Worm (Caenorhabditis elegans): ENCODE measurements around the gene spsb-1.
A peak's percentile ranks its signal among the peaks of the same experiment; 100 is the strongest.

Gene spsb-1

DNA sequence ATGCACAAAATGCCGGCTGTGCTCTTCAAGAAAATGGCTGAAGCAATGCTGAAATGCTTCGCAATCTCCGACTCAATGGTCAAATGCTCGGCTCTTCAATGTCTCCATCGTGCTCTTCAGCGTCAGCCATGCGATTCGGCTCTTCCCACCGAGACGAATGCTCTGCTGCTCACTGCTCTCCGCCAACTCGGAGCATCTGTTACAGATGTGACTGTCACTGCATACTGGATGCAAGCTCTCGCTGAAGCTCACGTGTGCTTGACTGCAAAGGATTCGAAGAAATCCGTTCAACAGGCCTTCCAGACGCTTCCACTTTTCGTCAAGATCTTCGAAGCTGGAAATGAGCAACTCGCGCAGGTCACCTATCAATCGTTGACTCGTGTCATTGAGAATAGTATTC lies 40.6 kb downstream of the spsb-1 start:
- no peak for TF ChIP-seq aly-2 (tag; optimal IDR thresholded peaks at IDR 0.05)
- TF ChIP-seq daf-12 (tag; optimal IDR thresholded peaks at IDR 0.05), result no peak
- TF ChIP-seq nhr-25 (tag; optimal IDR thresholded peaks at IDR 0.05), result no peak
- no peak for TF ChIP-seq snpc-4 (tag; optimal IDR thresholded peaks at IDR 0.05)
- no peak for TF ChIP-seq nhr-28 (tag; optimal IDR thresholded peaks at IDR 0.05)
- no peak for TF ChIP-seq fkh-2 (tag; optimal IDR thresholded peaks at IDR 0.05)
- TF ChIP-seq nfya-1 (tag; optimal IDR thresholded peaks at IDR 0.05; ENCODE audit: insufficient read depth), result no peak
- TF ChIP-seq elt-1 (tag; optimal IDR thresholded peaks at IDR 0.05), result no peak
- TF ChIP-seq mdl-1 (tag; optimal IDR thresholded peaks at IDR 0.05), result no peak
- TF ChIP-seq nhr-77 (tag; optimal IDR thresholded peaks at IDR 0.05), result no peak
- TF ChIP-seq nhr-23 (tag; optimal IDR thresholded peaks at IDR 0.05), result no peak
- TF ChIP-seq unc-62 (GFP tag; optimal IDR thresholded peaks at IDR 0.05), result no peak

DNA sequence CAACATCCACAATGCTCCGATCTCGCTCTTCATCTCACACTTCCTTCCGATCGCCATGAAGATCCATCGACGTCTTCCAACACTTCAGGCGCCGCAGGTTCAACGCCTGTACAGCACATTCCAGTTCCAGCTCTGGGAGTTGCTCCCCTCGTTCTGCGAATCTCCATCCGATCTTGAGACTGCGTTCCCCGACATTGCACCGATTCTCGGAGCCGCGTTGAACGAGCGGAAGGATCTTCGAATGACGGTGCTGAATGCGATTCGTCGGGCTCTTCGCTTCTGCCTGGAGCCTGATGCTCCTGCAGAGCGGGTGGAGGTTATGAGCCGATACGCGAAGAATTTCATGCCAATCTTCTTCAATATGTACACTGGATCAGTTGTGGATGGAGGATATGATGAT lies 43.1 kb downstream of the spsb-1 start:
- TF ChIP-seq ceh-82 (tag; optimal IDR thresholded peaks at IDR 0.05) (no peak), jun-1 (tag; optimal IDR thresholded peaks at IDR 0.05) (no peak), egl-5 (tag; optimal IDR thresholded peaks at IDR 0.05) (no peak), sea-2 (GFP tag; optimal IDR thresholded peaks at IDR 0.05) (no peak), pqm-1 (tag; optimal IDR thresholded peaks at IDR 0.05) (no peak), nhr-76 (tag; optimal IDR thresholded peaks at IDR 0.05) (no peak), nhr-237 (tag; optimal IDR thresholded peaks at IDR 0.05) (no peak), ceh-28 (tag; optimal IDR thresholded peaks at IDR 0.05) (no peak), ama-1 (optimal IDR thresholded peaks at IDR 0.05) (no peak), fkh-2 (tag; optimal IDR thresholded peaks at IDR 0.05) (no peak), unc-39 (tag; optimal IDR thresholded peaks at IDR 0.05) (no peak), nhr-67 (tag; optimal IDR thresholded peaks at IDR 0.05) (no peak), nhr-12 (tag; optimal IDR thresholded peaks at IDR 0.05) (no peak), tbx-2 (tag; optimal IDR thresholded peaks at IDR 0.05) (no peak), lsy-12 (tag; optimal IDR thresholded peaks at IDR 0.05) (no peak)

DNA sequence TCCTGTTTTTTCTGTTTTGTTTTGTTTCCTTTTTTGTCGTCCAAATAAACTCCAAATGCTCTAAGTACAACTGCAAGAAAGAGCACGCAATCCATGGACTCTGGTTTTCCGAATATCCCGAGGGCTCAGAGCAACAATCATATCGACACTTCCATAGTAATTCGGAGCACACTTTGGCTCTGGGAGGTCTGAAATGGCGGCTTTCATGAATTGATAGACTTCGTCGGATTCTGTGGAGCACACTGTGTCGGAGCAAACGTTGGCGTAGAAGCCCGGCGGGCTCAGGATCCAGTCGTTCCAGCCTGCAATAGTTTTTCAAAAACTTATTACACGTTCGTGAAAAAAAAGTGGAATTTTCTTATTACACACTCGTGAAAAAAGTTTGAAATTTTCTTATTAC lies 48.3 kb downstream of the spsb-1 start:
- no peak for TF ChIP-seq skn-1 (tag; optimal IDR thresholded peaks at IDR 0.05)
- no peak for TF ChIP-seq ZK546.5 (tag; optimal IDR thresholded peaks at IDR 0.05)
- TF ChIP-seq jun-1 (tag; optimal IDR thresholded peaks at IDR 0.05), result no peak
- TF ChIP-seq ceh-16 (tag; optimal IDR thresholded peaks at IDR 0.05), result no peak
- no peak for TF ChIP-seq nhr-237 (tag; optimal IDR thresholded peaks at IDR 0.05)
- no peak for TF ChIP-seq nhr-43 (tag; optimal IDR thresholded peaks at IDR 0.05; ENCODE audit: poor library complexity, severe bottlenecking)
- TF ChIP-seq zag-1 (tag; optimal IDR thresholded peaks at IDR 0.05), result no peak
- TF ChIP-seq lsy-12 (tag; optimal IDR thresholded peaks at IDR 0.05), result no peak
- no peak for TF ChIP-seq eor-1 (tag; optimal IDR thresholded peaks at IDR 0.05)

DNA sequence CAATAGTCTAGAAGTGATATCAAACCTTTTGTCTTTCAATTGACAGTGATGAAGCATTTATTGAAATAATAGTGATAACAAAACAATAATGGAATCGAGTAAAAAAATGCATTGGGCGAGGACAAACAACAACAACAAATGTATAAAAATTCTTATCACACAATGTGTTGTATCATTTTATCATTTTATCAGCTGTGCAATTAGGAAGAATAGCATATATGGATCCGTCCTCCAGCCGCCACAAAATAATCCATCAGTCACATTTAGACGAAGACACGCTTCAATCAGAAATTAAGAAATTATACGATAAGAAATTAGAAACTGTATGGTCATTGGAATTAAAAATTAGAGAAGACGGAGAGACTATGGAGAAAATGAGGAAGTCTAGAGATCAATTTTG lies 55.1 kb downstream of the spsb-1 start, which contains the start of gene tig-3:
Gene tig-3, minus strand, starts transcription at position 200 of the 400 bp plus-strand sequence.
- TF ChIP-seq elt-2 (tag; optimal IDR thresholded peaks at IDR 0.05), result peak; percentile 75
- no peak for TF ChIP-seq snpc-4 (tag; optimal IDR thresholded peaks at IDR 0.05)
- TF ChIP-seq elt-3 (tag; optimal IDR thresholded peaks at IDR 0.05), result no peak

DNA sequence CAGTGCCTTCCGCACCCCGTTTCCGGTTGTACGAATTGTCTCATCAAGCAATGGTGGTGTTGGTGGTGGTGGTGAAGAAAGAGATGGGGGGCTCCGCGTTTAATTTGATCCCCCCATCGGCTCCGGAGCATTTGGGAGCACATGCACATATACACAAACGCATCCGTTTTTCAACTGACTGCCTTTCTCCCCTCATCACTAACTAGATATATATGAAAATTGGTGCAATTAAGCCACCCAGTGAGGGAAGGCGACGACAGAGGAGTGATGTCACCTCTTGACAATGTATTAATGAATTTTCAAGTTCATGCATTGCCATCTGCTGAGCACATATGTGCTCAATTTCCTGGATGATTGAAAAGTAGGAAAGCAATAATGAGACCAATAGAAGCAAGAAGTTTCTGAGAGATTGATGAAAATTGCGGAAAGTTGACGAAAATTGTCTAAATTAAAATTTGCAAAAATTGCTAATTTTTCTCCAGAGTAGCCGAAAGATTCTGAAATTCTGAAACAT lies 57.5 kb downstream of the spsb-1 start:
- peak; percentile 10 for TF ChIP-seq lin-39 (tag; optimal IDR thresholded peaks at IDR 0.05)
- TF ChIP-seq nhr-12 (tag; optimal IDR thresholded peaks at IDR 0.05), result no peak
- TF ChIP-seq nhr-25 (tag; optimal IDR thresholded peaks at IDR 0.05), result no peak

DNA sequence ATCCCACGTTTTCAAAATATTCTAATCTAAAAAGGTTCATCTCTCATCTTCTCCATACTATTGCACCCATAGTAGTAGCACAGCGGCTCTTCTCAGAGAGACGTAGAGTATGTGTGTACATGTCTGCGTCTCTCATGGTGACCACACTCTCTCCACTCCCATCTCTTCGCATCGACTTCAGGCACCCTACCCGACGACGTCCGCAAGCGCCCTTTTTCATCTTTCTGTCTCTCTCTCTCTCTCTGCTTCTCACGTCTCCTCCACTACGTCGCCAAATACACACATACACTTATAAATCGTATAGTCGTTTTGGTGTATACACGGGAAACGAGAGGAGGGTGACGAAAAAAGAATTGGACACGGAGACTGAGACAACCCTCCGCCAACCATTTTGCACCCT lies 59.3 kb downstream of the spsb-1 start:
- TF ChIP-seq R02D3.7 (tag; optimal IDR thresholded peaks at IDR 0.05) (no peak), lin-39 (tag; optimal IDR thresholded peaks at IDR 0.05) (peak; percentile 79), ceh-82 (tag; optimal IDR thresholded peaks at IDR 0.05) (no peak), ztf-11 (tag; optimal IDR thresholded peaks at IDR 0.05) (no peak), egl-5 (tag; optimal IDR thresholded peaks at IDR 0.05) (no peak), skn-1 (tag; optimal IDR thresholded peaks at IDR 0.05) (no peak), fos-1 (tag; optimal IDR thresholded peaks at IDR 0.05) (no peak), elt-3 (tag; optimal IDR thresholded peaks at IDR 0.05) (no peak), lin-15B (tag; optimal IDR thresholded peaks at IDR 0.05) (peak; percentile 5), egl-27 (tag; optimal IDR thresholded peaks at IDR 0.05) (no peak), zag-1 (tag; optimal IDR thresholded peaks at IDR 0.05) (no peak), aly-2 (tag; optimal IDR thresholded peaks at IDR 0.05) (no peak), lsy-12 (tag; optimal IDR thresholded peaks at IDR 0.05) (no peak), fkh-2 (tag; optimal IDR thresholded peaks at IDR 0.05) (no peak), nhr-28 (tag; optimal IDR thresholded peaks at IDR 0.05) (no peak), tbx-2 (tag; optimal IDR thresholded peaks at IDR 0.05) (no peak), nhr-23 (tag; optimal IDR thresholded peaks at IDR 0.05) (no peak), nfya-1 (tag; optimal IDR thresholded peaks at IDR 0.05; ENCODE audit: insufficient read depth) (peak; percentile 68), nhr-43 (tag; optimal IDR thresholded peaks at IDR 0.05; ENCODE audit: poor library complexity, severe bottlenecking) (no peak), hmg-11 (tag; optimal IDR thresholded peaks at IDR 0.05) (peak; percentile 70), nhr-11 (tag; optimal IDR thresholded peaks at IDR 0.05) (no peak), elt-2 (tag; optimal IDR thresholded peaks at IDR 0.05) (no peak), nhr-67 (tag; optimal IDR thresholded peaks at IDR 0.05) (no peak), mml-1 (tag; optimal IDR thresholded peaks at IDR 0.05) (no peak), mdl-1 (tag; optimal IDR thresholded peaks at IDR 0.05) (no peak)
